Fruit fly (Drosophila melanogaster): ENCODE measurements around the gene asun.

DNA sequence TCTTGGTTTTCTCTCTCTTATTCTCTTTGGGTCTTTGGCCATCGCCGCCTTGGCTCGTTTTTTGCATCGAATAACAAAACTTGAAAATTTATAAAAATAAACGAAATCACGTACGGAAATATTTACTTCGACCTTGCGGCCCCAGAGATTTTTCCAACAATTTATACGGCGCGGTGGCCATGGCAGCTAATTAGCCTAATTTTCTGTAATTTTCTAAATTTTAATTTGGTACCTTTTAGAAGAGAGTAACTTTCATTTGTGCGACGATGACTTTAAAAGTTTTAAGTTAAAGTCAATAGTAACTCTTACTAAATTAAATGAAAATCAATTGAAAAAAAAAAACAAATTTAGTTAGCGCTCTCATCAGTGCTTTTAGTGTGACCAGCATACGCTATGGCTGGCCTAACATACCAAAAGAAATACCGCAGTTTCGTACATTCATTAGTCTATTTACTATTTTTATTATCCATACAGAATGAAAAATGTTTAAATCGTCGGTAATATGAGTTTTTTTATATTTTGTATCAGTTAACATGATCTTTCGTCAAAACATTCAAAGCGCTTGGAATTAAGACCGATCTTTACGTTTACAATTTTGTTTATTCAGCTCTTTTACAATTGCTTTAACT, 9.5 kb downstream of the asun start:
- TF ChIP-seq ttk (optimal IDR thresholded peaks at IDR 0.05) (no peak), psq (optimal IDR thresholded peaks at IDR 0.05) (no peak), insv (optimal IDR thresholded peaks at IDR 0.05) (no peak), h (optimal IDR thresholded peaks at IDR 0.05) (no peak), Sin3A (optimal IDR thresholded peaks at IDR 0.05) (no peak)
